Worm (Caenorhabditis elegans) whole organism, L2 larva: ENCODE measurements around the gene praf-3.

Experiments
- ceh-82 ChIP-seq: fragments of 150-350 bp; optimal IDR thresholded peaks from 2 replicates; lab custom pipeline; 2014; ENCODE audit warnings: missing biosample characterization, missing genetic modification characterization
- elt-1 ChIP-seq: fragments of 150-350 bp; optimal IDR thresholded peaks from 2 replicates; lab custom pipeline; 2014; ENCODE audit warnings: missing biosample characterization, missing genetic modification characterization
- skn-1 ChIP-seq: sonication (generic microtip); optimal IDR thresholded peaks from 2 replicates; lab custom pipeline; 2017; ENCODE audit warnings: missing biosample characterization, missing genetic modification characterization
- snpc-4 ChIP-seq: fragments of 150-350 bp; optimal IDR thresholded peaks from 2 replicates; lab custom pipeline; 2014; ENCODE audit warnings: missing biosample characterization, missing genetic modification characterization
- ztf-11 ChIP-seq: sonication (generic microtip); optimal IDR thresholded peaks from 2 replicates; lab custom pipeline; 2017; ENCODE audit warnings: missing biosample characterization, missing genetic modification characterization

ce11 chrIV:8384737-8385136 is 5.0 kb downstream of the praf-3 start:
- TF ChIP-seq ztf-11 (tag; lab: Kevin White, UChicago): no peak
- TF ChIP-seq elt-1 (tag; lab: Kevin White, UChicago): no peak
- TF ChIP-seq skn-1 (tag; lab: Kevin White, UChicago): no peak
- TF ChIP-seq ceh-82 (tag; lab: Kevin White, UChicago): no peak
- TF ChIP-seq snpc-4 (tag; lab: Kevin White, UChicago): no peak
